Fruit fly (Drosophila melanogaster) whole organism, wandering third instar larva: Measurements from ENCODE around the gene CG9628.

Experiments
- Dfd ChIP-seq: fragments of >200 bp; optimal IDR thresholded peaks from 2 replicates; lab custom pipeline; 2017; ENCODE audit warnings: missing biosample characterization, missing genetic modification characterization
- Mio ChIP-seq: sonication (Bioruptor generic); optimal IDR thresholded peaks from 2 replicates; lab custom pipeline; 2016; ENCODE audit warnings: missing biosample characterization, missing genetic modification characterization
- Myc ChIP-seq: fragments of >200 bp; optimal IDR thresholded peaks from 2 replicates; lab custom pipeline; 2017
- OdsH ChIP-seq: fragments of 200-800 bp; sonication (Bioruptor generic); optimal IDR thresholded peaks from 2 replicates; lab custom pipeline; 2016; ENCODE audit warnings: missing biosample characterization, mild to moderate bottlenecking, missing genetic modification characterization
- fru ChIP-seq: fragments of 200-800 bp; sonication (Bioruptor generic); optimal IDR thresholded peaks from 3 replicates; lab custom pipeline; 2016; ENCODE audit warnings: missing biosample characterization, mild to moderate bottlenecking, missing genetic modification characterization
- rgr ChIP-seq: fragments of 200-800 bp; sonication (Bioruptor generic); optimal IDR thresholded peaks from 3 replicates; lab custom pipeline; 2016; ENCODE audit warnings: missing biosample characterization, mild to moderate bottlenecking, missing genetic modification characterization
- sage ChIP-seq: fragments of 200-800 bp; sonication (Bioruptor generic); optimal IDR thresholded peaks from 2 replicates; lab custom pipeline; 2016; ENCODE audit warnings: missing biosample characterization, mild to moderate bottlenecking, missing genetic modification characterization

dm6 chr3L:14636740-14637189 is 14.2 kb downstream of the CG9628 start:
- no peak for TF ChIP-seq Myc (lab: Kevin White, UChicago)
- peak; percentile 87 for TF ChIP-seq OdsH
- TF ChIP-seq Dfd (GFP tag; lab: Kevin White, UChicago), result no peak
- peak; percentile 93 for TF ChIP-seq fru (GFP tag; lab: Kevin White, UChicago)
- TF ChIP-seq rgr (GFP tag; lab: Kevin White, UChicago), result peak; percentile 88
- TF ChIP-seq sage (GFP tag; lab: Kevin White, UChicago), result peak; percentile 83
- no peak for TF ChIP-seq Mio (GFP tag; lab: Kevin White, UChicago)
